Fruit fly (Drosophila melanogaster): Measurements from ENCODE around the gene yps.

The yps gene

DNA sequence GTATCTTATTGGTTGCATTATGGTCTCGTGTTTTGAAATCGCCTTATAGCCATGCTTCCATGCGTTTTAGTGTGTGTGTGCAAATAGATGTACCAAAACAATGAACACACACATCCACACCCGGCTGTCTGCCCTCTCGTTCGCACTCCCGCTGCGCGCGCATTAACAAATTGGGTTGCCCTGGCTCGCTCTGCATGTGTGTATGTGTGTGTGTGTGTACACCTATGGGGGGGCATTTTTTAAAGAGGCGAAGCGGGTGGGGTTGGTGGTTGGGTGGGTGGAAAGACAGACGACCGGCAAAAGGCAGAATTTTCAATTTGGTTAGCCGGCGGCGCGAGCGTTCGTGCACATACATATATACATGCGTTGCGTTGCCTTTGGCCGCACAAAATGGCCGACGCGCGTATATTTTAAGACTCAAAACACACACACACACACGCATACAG lies 789 bp downstream of the yps start (continued):
- TF ChIP-seq dl (GFP tag; optimal IDR thresholded peaks at IDR 0.05; ENCODE audit: insufficient read depth in 1 of 2, partially characterized antibody in 2 of 2): no peak
- no peak for TF ChIP-seq CG32264 (GFP tag; optimal IDR thresholded peaks at IDR 0.05)
- no peak for TF ChIP-seq OdsH (GFP tag; optimal IDR thresholded peaks at IDR 0.05)
- peak; percentile 74 for TF ChIP-seq h (GFP tag; optimal IDR thresholded peaks at IDR 0.05)
- peak; percentile 93 for TF ChIP-seq N (GFP tag; optimal IDR thresholded peaks at IDR 0.05)
- no peak for TF ChIP-seq Vsx2 (GFP tag; optimal IDR thresholded peaks at IDR 0.05; ENCODE audit: partially characterized antibody)
- TF ChIP-seq sage (GFP tag; optimal IDR thresholded peaks at IDR 0.05): no peak

DNA sequence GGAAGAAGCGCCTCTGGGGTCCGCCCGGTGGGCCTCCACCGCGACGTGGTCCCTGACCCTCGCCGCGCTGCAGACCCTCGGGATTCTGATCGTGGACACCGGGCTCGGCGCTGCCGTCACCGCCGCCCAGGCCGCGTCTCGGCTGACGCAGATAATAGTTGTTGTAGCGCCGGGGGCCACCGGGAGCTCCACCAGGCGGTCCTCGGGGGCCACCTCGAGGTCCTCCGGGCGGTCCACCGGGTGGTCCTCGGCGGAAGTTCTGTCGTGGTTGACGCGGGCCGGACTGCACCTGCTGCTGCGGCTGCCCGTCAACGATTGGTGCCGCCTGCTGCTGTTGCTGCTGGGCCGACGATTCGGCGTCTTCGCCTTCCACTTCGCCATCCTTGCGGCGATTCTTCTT lies 2.1 kb downstream of the yps start:
- TF ChIP-seq Abd-B (GFP tag; optimal IDR thresholded peaks at IDR 0.05) (no peak), OdsH (GFP tag; optimal IDR thresholded peaks at IDR 0.05) (no peak), Dfd (GFP tag; optimal IDR thresholded peaks at IDR 0.05) (peak; percentile 99), N (GFP tag; optimal IDR thresholded peaks at IDR 0.05) (no peak), sv (GFP tag; optimal IDR thresholded peaks at IDR 0.05) (no peak)

DNA sequence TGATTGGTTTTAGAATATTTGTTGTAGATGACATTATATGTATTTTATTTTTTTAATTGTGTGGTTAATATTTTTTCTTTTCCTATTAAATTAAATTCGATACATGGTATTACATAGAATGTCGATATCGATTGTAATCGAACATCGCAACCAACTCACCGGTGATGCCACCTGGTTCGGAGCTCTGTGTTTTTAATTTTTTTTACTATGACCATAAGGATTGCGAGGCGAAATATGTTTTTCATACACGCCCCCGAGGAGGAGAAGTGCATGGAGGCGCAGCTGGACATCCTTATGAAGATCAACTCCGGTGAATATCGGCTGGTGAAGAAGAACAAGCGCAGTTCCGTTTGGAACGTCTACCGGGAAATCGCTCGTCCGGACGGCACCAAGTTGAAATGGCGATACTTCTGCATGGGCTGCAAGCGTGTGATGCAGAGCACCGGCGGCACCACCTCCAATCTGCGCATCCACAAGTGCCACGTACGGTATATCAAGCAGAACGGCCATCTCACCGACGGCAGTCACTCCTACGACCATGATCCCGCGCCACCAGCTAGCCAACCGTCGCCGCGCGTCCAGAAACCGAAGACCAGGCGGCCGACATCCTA lies 5.0 kb downstream of the yps start, which contains the start of gene CG11560:
CG11560 (plus strand) TSS at position 145 of the 611 bp plus-strand sequence.
- TF ChIP-seq Vsx2 (GFP tag; optimal IDR thresholded peaks at IDR 0.05; ENCODE audit: partially characterized antibody) (no peak), Jra (GFP tag; optimal IDR thresholded peaks at IDR 0.05) (no peak), Hr78 (GFP tag; optimal IDR thresholded peaks at IDR 0.05) (no peak), dmrt93B (GFP tag; optimal IDR thresholded peaks at IDR 0.05) (no peak), sage (GFP tag; optimal IDR thresholded peaks at IDR 0.05) (no peak), Myc (optimal IDR thresholded peaks at IDR 0.05) (no peak), rgr (GFP tag; optimal IDR thresholded peaks at IDR 0.05) (no peak), Dif (GFP tag; optimal IDR thresholded peaks at IDR 0.05; ENCODE audit: partially characterized antibody) (no peak), OdsH (GFP tag; optimal IDR thresholded peaks at IDR 0.05) (no peak), psq (GFP tag; optimal IDR thresholded peaks at IDR 0.05) (no peak), brk (GFP tag; optimal IDR thresholded peaks at IDR 0.05) (no peak)

DNA sequence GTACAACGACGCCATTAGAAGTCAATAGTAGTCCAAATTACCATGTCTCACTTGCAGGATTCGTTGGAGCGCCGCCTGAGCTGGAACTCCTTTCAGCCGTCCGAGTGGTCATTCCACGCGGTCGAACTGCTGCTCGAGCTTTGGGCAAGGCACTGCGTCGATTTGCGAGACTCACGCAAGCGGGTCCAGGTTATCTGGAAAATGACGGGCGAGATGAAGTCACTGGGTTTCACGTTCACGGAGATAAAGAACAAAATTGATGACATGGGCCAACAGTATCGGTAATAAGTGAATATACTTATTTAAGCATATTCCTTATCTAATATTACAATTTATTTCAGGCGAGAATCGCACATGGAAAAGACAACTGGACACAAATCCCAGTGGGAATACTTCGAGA lies 6.3 kb downstream of the yps start:
- no peak for TF ChIP-seq Hr83 (GFP tag; optimal IDR thresholded peaks at IDR 0.05; ENCODE audit: poor library complexity, severe bottlenecking)
- TF ChIP-seq Sp1 (GFP tag; optimal IDR thresholded peaks at IDR 0.05): no peak
- TF ChIP-seq lola (GFP tag; optimal IDR thresholded peaks at IDR 0.05): no peak
- no peak for TF ChIP-seq Dif (GFP tag; optimal IDR thresholded peaks at IDR 0.05; ENCODE audit: partially characterized antibody)
- no peak for TF ChIP-seq psq (GFP tag; optimal IDR thresholded peaks at IDR 0.05)
- TF ChIP-seq br (GFP tag; optimal IDR thresholded peaks at IDR 0.05): no peak

dm6 chr3L:12118156-12118555 lies 6.8 kb downstream of the yps start, which contains the start of gene ssp:
Gene ssp, plus strand, starts transcription at chr3L:12118257.
- TF ChIP-seq sv (GFP tag; optimal IDR thresholded peaks at IDR 0.05) (no peak), Dif (GFP tag; optimal IDR thresholded peaks at IDR 0.05; ENCODE audit: partially characterized antibody) (no peak), Hr83 (GFP tag; optimal IDR thresholded peaks at IDR 0.05; ENCODE audit: poor library complexity, severe bottlenecking) (no peak), Abd-B (GFP tag; optimal IDR thresholded peaks at IDR 0.05) (no peak), sage (GFP tag; optimal IDR thresholded peaks at IDR 0.05) (no peak), N (GFP tag; optimal IDR thresholded peaks at IDR 0.05) (no peak), woc (GFP tag; optimal IDR thresholded peaks at IDR 0.05) (no peak), tai (GFP tag; optimal IDR thresholded peaks at IDR 0.05) (no peak), HLH106 (tag; optimal IDR thresholded peaks at IDR 0.05) (no peak), Jra (GFP tag; optimal IDR thresholded peaks at IDR 0.05) (no peak)

DNA sequence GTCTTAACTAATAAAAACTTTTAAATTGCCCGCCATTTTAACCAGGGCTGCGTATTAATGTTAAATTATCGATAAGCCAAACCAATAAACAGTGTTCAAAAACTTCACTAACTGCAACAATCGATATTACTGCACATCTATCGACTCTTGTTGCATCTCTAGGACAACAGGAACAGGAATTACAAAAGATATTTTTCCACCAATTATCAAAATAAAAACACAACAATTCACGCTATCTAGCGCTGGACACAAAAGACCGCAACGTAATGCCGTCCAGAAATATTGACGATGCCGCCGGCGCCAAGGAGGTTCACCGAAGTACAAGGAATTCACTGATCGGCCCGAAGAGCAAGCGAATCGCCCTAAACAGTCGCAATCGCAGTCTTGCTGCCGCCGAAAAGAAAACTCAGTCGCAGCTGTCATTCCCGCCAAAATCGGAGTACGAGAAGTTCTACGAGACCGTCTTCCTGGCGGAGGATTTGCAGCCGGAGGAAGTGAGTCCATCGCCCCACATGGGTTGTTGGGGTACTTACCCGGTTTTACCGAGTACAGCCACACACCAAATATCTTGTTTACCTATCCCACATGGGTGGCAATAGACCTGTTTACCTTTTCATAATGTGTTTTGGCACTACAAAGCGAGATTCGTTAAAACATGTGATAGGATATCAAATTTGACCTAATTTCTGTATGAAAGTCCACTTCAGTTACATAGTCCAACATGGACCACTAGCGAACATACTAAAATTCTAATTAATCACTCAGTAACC lies 8.8 kb downstream of the yps start, which contains the start of gene vers:
vers (plus strand) TSS at position 136 of the 770 bp plus-strand sequence.
- TF ChIP-seq Hnf4 (GFP tag; optimal IDR thresholded peaks at IDR 0.05) (peak; percentile 57), psq (GFP tag; optimal IDR thresholded peaks at IDR 0.05) (no peak), HLH106 (tag; optimal IDR thresholded peaks at IDR 0.05) (peak; percentile 10), Rel (GFP tag; optimal IDR thresholded peaks at IDR 0.05) (no peak), Rel (tag; optimal IDR thresholded peaks at IDR 0.05) (peak; percentile 36), Hr83 (GFP tag; optimal IDR thresholded peaks at IDR 0.05; ENCODE audit: poor library complexity, severe bottlenecking) (peak; percentile 45), N (GFP tag; optimal IDR thresholded peaks at IDR 0.05) (no peak), foxo (GFP tag; optimal IDR thresholded peaks at IDR 0.05) (peak in 1 of 2 experiments; percentile 23), Jra (GFP tag; optimal IDR thresholded peaks at IDR 0.05) (peak; percentile 14), brk (GFP tag; optimal IDR thresholded peaks at IDR 0.05) (peak; percentile 48), CG9705 (GFP tag; optimal IDR thresholded peaks at IDR 0.05) (no peak), h (GFP tag; optimal IDR thresholded peaks at IDR 0.05) (peak; percentile 33), usp (GFP tag; optimal IDR thresholded peaks at IDR 0.05) (no peak)
